Worm (Caenorhabditis elegans) whole organism, mixed stage, embryonic: ENCODE results near the gene W04B5.6.

Source experiments
- M03D4.4 ChIP-seq: sonication (generic microtip); optimal IDR thresholded peaks from 2 replicates; lab custom pipeline; 2017; ENCODE audit warnings: mild to moderate bottlenecking, missing genetic modification characterization, missing compliant biosample characterization
- blmp-1 ChIP-seq: fragments of 150-350 bp; optimal IDR thresholded peaks from 2 replicates; lab custom pipeline; 2014; ENCODE audit warnings: missing biosample characterization, missing genetic modification characterization
- ceh-43 ChIP-seq: fragments of 200-800 bp; sonication (Bioruptor generic); optimal IDR thresholded peaks from 2 replicates; lab custom pipeline; 2018; ENCODE audit warnings: mild to moderate bottlenecking, missing genetic modification characterization, moderate library complexity, missing compliant biosample characterization
- ceh-83 ChIP-seq: fragments of 200-800 bp; sonication (Bioruptor generic); optimal IDR thresholded peaks from 2 replicates; lab custom pipeline; 2018; ENCODE audit warnings: mild to moderate bottlenecking, missing genetic modification characterization, missing compliant biosample characterization
- ces-1 ChIP-seq: fragments of 150-350 bp; optimal IDR thresholded peaks from 2 replicates; lab custom pipeline; 2014; ENCODE audit warnings: missing biosample characterization, missing genetic modification reagents, missing genetic modification characterization
- ham-2 ChIP-seq: fragments of 200-800 bp; sonication (Bioruptor generic); optimal IDR thresholded peaks from 2 replicates; lab custom pipeline; 2018; ENCODE audit warnings: mild to moderate bottlenecking, missing genetic modification characterization, missing compliant biosample characterization
- lin-13 ChIP-seq: fragments of 150-350 bp; optimal IDR thresholded peaks from 2 replicates; lab custom pipeline; 2014; ENCODE audit warnings: missing biosample characterization, missing genetic modification characterization
- lsy-2 ChIP-seq: fragments of 150-350 bp; optimal IDR thresholded peaks from 2 replicates; lab custom pipeline; 2014; ENCODE audit warnings: missing biosample characterization, missing genetic modification characterization
- mab-5 ChIP-seq: fragments of 150-350 bp; optimal IDR thresholded peaks from 2 replicates; lab custom pipeline; 2014; ENCODE audit warnings: missing biosample characterization, missing genetic modification characterization
- mep-1 ChIP-seq: fragments of 150-350 bp; optimal IDR thresholded peaks from 2 replicates; lab custom pipeline; 2017; ENCODE audit warnings: missing biosample characterization, missing genetic modification reagents, missing genetic modification characterization, inconsistent platforms
- nhr-237 ChIP-seq: fragments of 150-350 bp; optimal IDR thresholded peaks from 2 replicates; lab custom pipeline; 2014; ENCODE audit warnings: missing biosample characterization, missing genetic modification characterization
- pha-4 ChIP-seq: fragments of 150-350 bp; optimal IDR thresholded peaks from 2 replicates; lab custom pipeline; 2018; ENCODE audit warnings: missing biosample characterization, missing genetic modification reagents, missing genetic modification characterization
- sem-2 ChIP-seq: fragments of 200-800 bp; sonication (Bioruptor generic); optimal IDR thresholded peaks from 2 replicates; lab custom pipeline; 2018; ENCODE audit warnings: mild to moderate bottlenecking, missing genetic modification characterization, missing compliant biosample characterization
- tbx-8 ChIP-seq: fragments of 200-800 bp; sonication (Bioruptor generic); optimal IDR thresholded peaks from 2 replicates; lab custom pipeline; 2018; ENCODE audit warnings: mild to moderate bottlenecking, missing genetic modification characterization, moderate library complexity, missing compliant biosample characterization
- unc-120 ChIP-seq: sonication (generic microtip); optimal IDR thresholded peaks from 2 replicates; lab custom pipeline; 2017; ENCODE audit warnings: missing genetic modification characterization, missing compliant biosample characterization; ENCODE audit not compliant: poor library complexity, severe bottlenecking

Gene W04B5.6

ce11 chrIII:2410925-2411450, 24.3 kb downstream of the W04B5.6 start, which contains the start of gene mrpl-30:
TSS of gene mrpl-30 (minus strand) at chrIII:2410975.
- TF ChIP-seq sem-2 (GFP tag; lab: Kevin White, UChicago) (no peak), tbx-8 (no peak)

- no peak for TF ChIP-seq pha-4 (tag; lab: Kevin White, UChicago)
- no peak for TF ChIP-seq M03D4.4
- peak; percentile 38 for TF ChIP-seq unc-120
- TF ChIP-seq mab-5 (tag; lab: Kevin White, UChicago): peak; percentile 11
- peak; percentile 51 for TF ChIP-seq lsy-2
- peak; percentile 30 for TF ChIP-seq lin-13 (tag; lab: Kevin White, UChicago)
- peak; percentile 20 for TF ChIP-seq nhr-237 (tag; lab: Kevin White, UChicago)
- peak; percentile 77 for TF ChIP-seq ces-1 (GFP tag; lab: Kevin White, UChicago)
- TF ChIP-seq ceh-83: no peak
- peak; percentile 40 for TF ChIP-seq ham-2 (GFP tag; lab: Kevin White, UChicago)
- peak; percentile 94 for TF ChIP-seq blmp-1
Observed at ce11 chrIII:2401126-2402123, 33.8 kb downstream of the W04B5.6 start, which contains the start of the genes cic-1 and strm-1. TSS of gene cic-1 (minus strand) at chrIII:2401221. TSS of gene strm-1 (plus strand) at chrIII:2402070.

ce11 chrIII:2393666-2394154, 41.6 kb downstream of the W04B5.6 start:
- TF ChIP-seq lsy-2 (peak; percentile 53), lin-13 (tag; lab: Kevin White, UChicago) (peak; percentile 9), mep-1 (tag; lab: Kevin White, UChicago) (no peak)

- TF ChIP-seq blmp-1 (no peak), ces-1 (GFP tag; lab: Kevin White, UChicago) (peak; percentile 76)
Observed at ce11 chrIII:2391704-2392103, 43.6 kb downstream of the W04B5.6 start.

- TF ChIP-seq sem-2 (GFP tag; lab: Kevin White, UChicago): no peak
- no peak for TF ChIP-seq ceh-43 (GFP tag; lab: Kevin White, UChicago)
Observed at ce11 chrIII:2386483-2386882, 48.8 kb downstream of the W04B5.6 start, which contains the start of gene H14E04.3. TSS of gene H14E04.3 (minus strand) at chrIII:2386583.
